Worm (Caenorhabditis elegans) whole organism, young adult: ENCODE data around the gene cid-1.

Source experiments
- B0019.2 ChIP-seq: fragments of 200-800 bp; sonication (Bioruptor generic); conservative IDR thresholded peaks from 2 replicates; pipeline ENCODE4 v1.3.6; 2022; ENCODE audit warnings: missing genetic modification reagents, missing genetic modification characterization, missing compliant biosample characterization
- B0336.3 ChIP-seq: fragments of 200-800 bp; sonication (Bioruptor generic); IDR thresholded peaks from 2 replicates; pipeline ENCODE4 v1.3.6; 2022; ENCODE audit warnings: missing genetic modification characterization, missing compliant biosample characterization
- C17E4.6 ChIP-seq: fragments of 200-800 bp; sonication (Bioruptor generic); IDR thresholded peaks from 2 replicates; pipeline ENCODE4 v1.3.6; 2022; ENCODE audit warnings: missing genetic modification reagents, missing genetic modification characterization, missing compliant biosample characterization
- F10E7.11 ChIP-seq: sonication (generic microtip); optimal IDR thresholded peaks from 2 replicates; lab custom pipeline; 2017; ENCODE audit warnings: mild to moderate bottlenecking, missing genetic modification characterization, moderate library complexity, missing compliant biosample characterization
- F23B12.7 ChIP-seq: sonication (generic microtip); optimal IDR thresholded peaks from 2 replicates; lab custom pipeline; 2017; ENCODE audit warnings: missing genetic modification characterization, mild to moderate bottlenecking, missing compliant biosample characterization, antibody characterized with exemption, moderate library complexity; ENCODE audit not compliant: insufficient read depth
- F57C9.4 ChIP-seq: sonication (generic microtip); optimal IDR thresholded peaks from 2 replicates; lab custom pipeline; 2017; ENCODE audit warnings: mild to moderate bottlenecking, missing genetic modification characterization, missing compliant biosample characterization
- K12H6.12 ChIP-seq: fragments of 200-800 bp; sonication (Bioruptor generic); optimal IDR thresholded peaks from 2 replicates; lab custom pipeline; 2018; ENCODE audit warnings: mild to moderate bottlenecking, missing genetic modification characterization, missing compliant biosample characterization
- Y53F4B.3 ChIP-seq: fragments of 200-800 bp; sonication (Bioruptor generic); IDR thresholded peaks from 2 replicates; pipeline ENCODE4 v1.3.6; 2022; ENCODE audit warnings: missing genetic modification reagents, missing genetic modification characterization, missing compliant biosample characterization
- Y67H2A.10 ChIP-seq: fragments of 200-800 bp; sonication (Bioruptor generic); conservative IDR thresholded peaks from 2 replicates; pipeline ENCODE4 v1.3.6; 2022; ENCODE audit warnings: missing genetic modification reagents, missing genetic modification characterization, missing compliant biosample characterization
- Y79H2A.3 ChIP-seq: fragments of 200-800 bp; sonication (Bioruptor generic); conservative IDR thresholded peaks from 2 replicates; pipeline ENCODE4 v1.3.6; 2022; ENCODE audit warnings: missing genetic modification reagents, missing genetic modification characterization, missing compliant biosample characterization
- aptf-2 ChIP-seq: fragments of 200-800 bp; sonication (Bioruptor generic); conservative IDR thresholded peaks from 2 replicates; pipeline ENCODE4 v1.3.6; 2022; ENCODE audit warnings: missing genetic modification reagents, missing genetic modification characterization, missing compliant biosample characterization
- aptf-3 ChIP-seq: fragments of 200-800 bp; sonication (Bioruptor generic); IDR thresholded peaks from 2 replicates; pipeline ENCODE4 v1.3.6; 2022; ENCODE audit warnings: missing genetic modification characterization, missing compliant biosample characterization
- atf-7 ChIP-seq: sonication (generic microtip); optimal IDR thresholded peaks from 2 replicates; lab custom pipeline; 2017; ENCODE audit warnings: mild to moderate bottlenecking, missing genetic modification characterization, missing compliant biosample characterization
- bed-1 ChIP-seq: fragments of 200-800 bp; sonication (Bioruptor generic); IDR thresholded peaks from 2 replicates; pipeline ENCODE4 v1.3.6; 2022; ENCODE audit warnings: missing genetic modification reagents, missing genetic modification characterization, missing compliant biosample characterization
- bed-2 ChIP-seq: fragments of 200-800 bp; sonication (Bioruptor generic); IDR thresholded peaks from 2 replicates; pipeline ENCODE4 v1.3.6; 2022; ENCODE audit warnings: missing genetic modification reagents, missing genetic modification characterization, missing compliant biosample characterization
- ccch-3 ChIP-seq: fragments of 200-800 bp; sonication (Bioruptor generic); optimal IDR thresholded peaks from 2 replicates; lab custom pipeline; 2018; ENCODE audit warnings: mild to moderate bottlenecking, missing genetic modification characterization, missing compliant biosample characterization
- cebp-1 ChIP-seq, 2 experiments: fragments of 200-800 bp in 1 of 2; sonication (Bioruptor generic) in 1 of 2; sonication (generic microtip) in 1 of 2; IDR thresholded peaks in 1 of 2; optimal IDR thresholded peaks in 1 of 2; 2 replicates each; pipeline versions ENCODE4 v1.3.6 to Lab custom; 2017 to 2022; ENCODE audit warnings: missing compliant biosample characterization in 2 of 2, missing genetic modification characterization in 2 of 2, mild to moderate bottlenecking in 1 of 2, missing genetic modification reagents in 1 of 2, moderate library complexity in 1 of 2
- ceh-27 ChIP-seq: fragments of 200-800 bp; sonication (Bioruptor generic); optimal IDR thresholded peaks from 2 replicates; lab custom pipeline; 2018; ENCODE audit warnings: mild to moderate bottlenecking, missing genetic modification characterization, moderate library complexity, missing compliant biosample characterization
- ceh-58 ChIP-seq: fragments of 200-800 bp; sonication (Bioruptor generic); IDR thresholded peaks from 2 replicates; pipeline ENCODE4 v1.3.6; 2022; ENCODE audit warnings: missing genetic modification characterization, missing compliant biosample characterization
- ceh-91 ChIP-seq: fragments of 200-800 bp; sonication (Bioruptor generic); IDR thresholded peaks from 2 replicates; pipeline ENCODE4 v1.3.6; 2022; ENCODE audit warnings: missing genetic modification reagents, missing genetic modification characterization, missing compliant biosample characterization
- egl-18 ChIP-seq: fragments of 200-800 bp; sonication (Bioruptor generic); IDR thresholded peaks from 2 replicates; pipeline ENCODE4 v1.3.6; 2022; ENCODE audit warnings: missing genetic modification reagents, missing genetic modification characterization, missing compliant biosample characterization
- ets-4 ChIP-seq: fragments of 200-800 bp; sonication (Bioruptor generic); optimal IDR thresholded peaks from 2 replicates; lab custom pipeline; 2018; ENCODE audit warnings: mild to moderate bottlenecking, missing genetic modification characterization, missing compliant biosample characterization
- hlh-26 ChIP-seq: fragments of 200-800 bp; sonication (Bioruptor generic); conservative IDR thresholded peaks from 2 replicates; pipeline ENCODE4 v1.3.6; 2022; ENCODE audit warnings: missing genetic modification reagents, missing genetic modification characterization, missing compliant biosample characterization
- hsf-1 ChIP-seq: fragments of 200-800 bp; sonication (Bioruptor generic); IDR thresholded peaks from 2 replicates; pipeline ENCODE4 v1.3.6; 2022; ENCODE audit warnings: missing genetic modification reagents, missing genetic modification characterization, missing compliant biosample characterization
- lag-1 ChIP-seq: fragments of 200-800 bp; sonication (Bioruptor generic); IDR thresholded peaks from 2 replicates; pipeline ENCODE4 v1.3.6; 2022; ENCODE audit warnings: missing genetic modification reagents, missing genetic modification characterization, missing compliant biosample characterization
- let-526 ChIP-seq: fragments of 200-800 bp; sonication (Bioruptor generic); IDR thresholded peaks from 2 replicates; pipeline ENCODE4 v1.3.6; 2022; ENCODE audit warnings: missing genetic modification reagents, missing genetic modification characterization, missing compliant biosample characterization
- let-607 ChIP-seq, 2 experiments: fragments of 200-800 bp in 1 of 2; sonication (Bioruptor generic) in 1 of 2; sonication (generic microtip) in 1 of 2; optimal IDR thresholded peaks; 2 replicates each; lab custom pipeline; 2016 to 2018; ENCODE audit warnings: mild to moderate bottlenecking in 2 of 2, missing compliant biosample characterization in 2 of 2, missing genetic modification characterization in 2 of 2, moderate library complexity in 2 of 2, missing genotype in 1 of 2
- lsl-1 ChIP-seq: fragments of 200-800 bp; sonication (Bioruptor generic); optimal IDR thresholded peaks from 2 replicates; lab custom pipeline; 2018; ENCODE audit warnings: mild to moderate bottlenecking, missing genetic modification characterization, moderate library complexity, missing compliant biosample characterization
- madf-6 ChIP-seq: fragments of 200-800 bp; sonication (Bioruptor generic); IDR thresholded peaks from 2 replicates; pipeline ENCODE4 v1.3.6; 2022; ENCODE audit warnings: missing genetic modification reagents, missing genetic modification characterization, missing compliant biosample characterization
- mcd-1 ChIP-seq: fragments of 200-800 bp; sonication (Bioruptor generic); IDR thresholded peaks from 2 replicates; pipeline ENCODE4 v1.3.6; 2022; ENCODE audit warnings: missing genetic modification reagents, missing genetic modification characterization, missing compliant biosample characterization
- mel-28 ChIP-seq: sonication (generic microtip); optimal IDR thresholded peaks from 2 replicates; lab custom pipeline; 2016; ENCODE audit warnings: borderline replicate concordance, mild to moderate bottlenecking, missing genetic modification characterization, missing compliant biosample characterization
- mes-4 ChIP-seq: sonication (generic microtip); optimal IDR thresholded peaks from 2 replicates; lab custom pipeline; 2016; ENCODE audit warnings: missing genotype, missing genetic modification characterization, missing compliant biosample characterization
- nfya-1 ChIP-seq: sonication (generic microtip); optimal IDR thresholded peaks from 2 replicates; lab custom pipeline; 2017; ENCODE audit warnings: antibody characterized with exemption, missing compliant biosample characterization, missing genetic modification characterization, borderline replicate concordance; ENCODE audit not compliant: insufficient read depth
- nhr-120 ChIP-seq: fragments of 200-800 bp; sonication (Bioruptor generic); IDR thresholded peaks from 2 replicates; pipeline ENCODE4 v1.3.6; 2022; ENCODE audit warnings: missing genetic modification characterization, missing compliant biosample characterization
- pha-4 ChIP-seq: fragments of 150-350 bp; sonication (generic microtip); optimal IDR thresholded peaks from 2 replicates; lab custom pipeline; 2014; ENCODE audit warnings: missing biosample characterization, missing genetic modification reagents, missing genetic modification characterization
- rec-8 ChIP-seq, 2 experiments: sonication (generic microtip); optimal IDR thresholded peaks; 2 replicates each; lab custom pipeline; 2016; ENCODE audit warnings: mild to moderate bottlenecking in 2 of 2, missing genetic modification characterization in 2 of 2, missing genetic modification reagents in 2 of 2, missing genotype in 2 of 2, missing biosample characterization in 1 of 2, missing compliant biosample characterization in 1 of 2, moderate library complexity in 1 of 2
- repo-1 ChIP-seq: sonication (generic microtip); optimal IDR thresholded peaks from 2 replicates; lab custom pipeline; 2017; ENCODE audit warnings: mild to moderate bottlenecking, missing genetic modification characterization, missing compliant biosample characterization
- snpc-1.3 ChIP-seq: sonication (generic microtip); optimal IDR thresholded peaks from 2 replicates; lab custom pipeline; 2017; ENCODE audit warnings: missing genetic modification characterization, mild to moderate bottlenecking, missing compliant biosample characterization, antibody characterized with exemption, moderate library complexity, missing genotype, missing genetic modification reagents; ENCODE audit not compliant: insufficient read depth
- snpc-4 ChIP-seq, 5 experiments: fragments of 150-350 bp in 1 of 5; sonication (generic microtip) in 4 of 5; optimal IDR thresholded peaks; 2 replicates each; lab custom pipeline; 2014 to 2018; ENCODE audit warnings: missing genetic modification characterization in 5 of 5, missing biosample characterization in 3 of 5, antibody characterized with exemption in 2 of 5, mild to moderate bottlenecking in 2 of 5, missing compliant biosample characterization in 2 of 5, missing genotype in 2 of 5, moderate library complexity in 2 of 5, missing genetic modification reagents in 1 of 5
- somi-1 ChIP-seq: fragments of 200-800 bp; sonication (Bioruptor generic); optimal IDR thresholded peaks from 2 replicates; lab custom pipeline; 2018; ENCODE audit warnings: mild to moderate bottlenecking, missing genetic modification characterization, missing compliant biosample characterization
- unc-62 ChIP-seq: fragments of 150-350 bp; optimal IDR thresholded peaks from 2 replicates; lab custom pipeline; 2014; ENCODE audit warnings: missing biosample characterization, missing genetic modification reagents, missing genetic modification characterization
- zfh-2 ChIP-seq: fragments of 200-800 bp; sonication (Bioruptor generic); conservative IDR thresholded peaks from 2 replicates; pipeline ENCODE4 v1.3.6; 2022; ENCODE audit warnings: missing genetic modification reagents, missing genetic modification characterization, missing compliant biosample characterization
- zim-3 ChIP-seq: sonication (generic microtip); optimal IDR thresholded peaks from 2 replicates; lab custom pipeline; 2017; ENCODE audit warnings: mild to moderate bottlenecking, missing genetic modification characterization, moderate library complexity, missing compliant biosample characterization
- ztf-18 ChIP-seq: sonication (generic microtip); optimal IDR thresholded peaks from 2 replicates; lab custom pipeline; 2016; ENCODE audit warnings: missing genotype, mild to moderate bottlenecking, missing genetic modification characterization, missing compliant biosample characterization
- ztf-26 ChIP-seq: sonication (generic microtip); optimal IDR thresholded peaks from 2 replicates; lab custom pipeline; 2017; ENCODE audit warnings: missing genetic modification characterization, missing compliant biosample characterization
- ztf-28 ChIP-seq: fragments of 200-800 bp; sonication (Bioruptor generic); IDR thresholded peaks from 2 replicates; pipeline ENCODE4 v1.3.6; 2022; ENCODE audit warnings: missing genetic modification reagents, missing genetic modification characterization, missing compliant biosample characterization

The cid-1 gene

DNA sequence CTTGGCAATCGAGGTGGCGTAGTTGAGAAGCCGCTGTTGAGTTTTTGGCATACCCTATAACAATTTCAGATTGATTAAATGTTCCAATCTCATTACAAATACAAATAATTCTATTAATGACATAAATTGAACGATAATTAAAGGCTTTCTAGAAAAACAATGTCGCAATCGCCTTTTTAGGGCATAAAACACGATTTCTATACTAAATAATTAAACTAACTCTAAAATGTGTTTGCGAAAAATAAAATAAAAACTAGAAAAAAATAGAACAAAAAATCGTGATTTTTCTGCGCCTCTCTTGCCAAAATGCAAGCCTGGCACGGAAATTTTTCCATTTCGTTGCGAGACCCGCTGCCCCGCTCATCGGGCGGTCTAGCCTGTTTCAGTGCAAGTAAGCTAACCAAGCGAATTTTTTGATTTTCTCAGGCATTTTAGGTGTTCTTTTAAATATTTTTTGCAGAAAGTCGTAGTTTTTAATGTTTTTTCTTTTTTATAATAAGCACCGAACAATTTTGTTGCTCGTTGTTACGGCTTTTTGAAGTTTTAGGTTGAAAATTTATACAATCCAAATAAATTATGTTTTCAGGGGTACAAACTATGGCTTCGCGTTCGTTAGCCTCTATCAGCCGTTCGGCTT is 54.2 kb downstream of the cid-1 start, which contains the start of the genes C34E10.12, C34E10.10 and atp-2 (continued):
- TF ChIP-seq C17E4.6 (GFP tag; lab: Robert Waterston, UW): no peak
- no peak for TF ChIP-seq repo-1 (tag; lab: Kevin White, UChicago)
- no peak for TF ChIP-seq hlh-26 (GFP tag; lab: Robert Waterston, UW)
- TF ChIP-seq rec-8 (tag; optimal IDR thresholded peaks at IDR 0.05; lab: Kevin White, UChicago): no peak
- no peak for TF ChIP-seq hsf-1
- TF ChIP-seq unc-62: no peak
- TF ChIP-seq atf-7 (tag; lab: Kevin White, UChicago): no peak
- TF ChIP-seq ceh-91 (GFP tag; lab: Robert Waterston, UW): no peak
- no peak for TF ChIP-seq ceh-58
- TF ChIP-seq ztf-26 (tag; lab: Kevin White, UChicago): peak; percentile 19
- no peak for TF ChIP-seq aptf-3 (GFP tag; lab: Robert Waterston, UW)
- no peak for TF ChIP-seq F57C9.4
- peak; percentile 58 for TF ChIP-seq ceh-27 (GFP tag; lab: Kevin White, UChicago)
- no peak for TF ChIP-seq egl-18
- peak; percentile 12 for TF ChIP-seq ztf-18 (tag; lab: Kevin White, UChicago)
- TF ChIP-seq cebp-1 (GFP tag; IDR thresholded peaks at IDR 0.05; lab: Robert Waterston, UW): no peak
- peak; percentile 59 for TF ChIP-seq cebp-1 (tag; optimal IDR thresholded peaks at IDR 0.05; lab: Kevin White, UChicago)
- no peak for TF ChIP-seq nfya-1 (tag; lab: Kevin White, UChicago)
- no peak for TF ChIP-seq let-526 (GFP tag; lab: Robert Waterston, UW)
- no peak for TF ChIP-seq bed-1 (GFP tag; lab: Robert Waterston, UW)
- peak; percentile 73 for TF ChIP-seq mcd-1 (GFP tag; lab: Robert Waterston, UW)
- TF ChIP-seq aptf-2 (GFP tag; lab: Robert Waterston, UW): no peak
- TF ChIP-seq B0019.2 (GFP tag; lab: Robert Waterston, UW): no peak
- peak; percentile 62 for TF ChIP-seq snpc-1.3 (tag; lab: Kevin White, UChicago)
- TF ChIP-seq F10E7.11 (tag; lab: Kevin White, UChicago): no peak
- TF ChIP-seq K12H6.12: no peak
- no peak for TF ChIP-seq Y53F4B.3 (GFP tag; lab: Robert Waterston, UW)
- no peak for TF ChIP-seq ccch-3 (GFP tag; lab: Kevin White, UChicago)
- no peak for TF ChIP-seq B0336.3 (GFP tag; lab: Robert Waterston, UW)
- no peak for TF ChIP-seq mes-4
- no peak for TF ChIP-seq Y79H2A.3 (GFP tag; lab: Robert Waterston, UW)
- TF ChIP-seq ets-4 (GFP tag; lab: Kevin White, UChicago): no peak
- TF ChIP-seq Y67H2A.10 (GFP tag; lab: Robert Waterston, UW): 0 out of 2 replicates have a peak, but pooled peaks have one; percentile 39
- no peak for TF ChIP-seq mel-28 (tag; lab: Kevin White, UChicago)
- no peak for TF ChIP-seq snpc-4 (GFP tag; optimal IDR thresholded peaks at IDR 0.05; lab: Kevin White, UChicago)
- peak; percentile 24 to 75 (median 40) for TF ChIP-seq snpc-4 (tag; optimal IDR thresholded peaks at IDR 0.05; lab: Kevin White, UChicago)
- TF ChIP-seq nhr-120: no peak
- TF ChIP-seq let-607 (tag; optimal IDR thresholded peaks at IDR 0.05; lab: Kevin White, UChicago): no peak
- no peak for TF ChIP-seq bed-2 (GFP tag; lab: Robert Waterston, UW)
- TF ChIP-seq madf-6 (GFP tag; lab: Robert Waterston, UW): peak; percentile 72
- no peak for TF ChIP-seq zfh-2 (GFP tag; lab: Robert Waterston, UW)
- TF ChIP-seq lsl-1: peak; percentile 47
- no peak for TF ChIP-seq lag-1 (GFP tag; lab: Robert Waterston, UW)
- no peak for TF ChIP-seq zim-3 (tag; lab: Kevin White, UChicago)
- peak; percentile 11 for TF ChIP-seq pha-4 (tag; lab: Kevin White, UChicago)
- no peak for TF ChIP-seq ztf-28 (GFP tag; lab: Robert Waterston, UW)
- no peak for TF ChIP-seq somi-1 (GFP tag; lab: Kevin White, UChicago)
- TF ChIP-seq F23B12.7: peak; percentile 87
